Fruit fly (Drosophila melanogaster): ENCODE results near the gene Pus1.
A peak's percentile ranks its signal among the peaks of the same experiment; 100 is the strongest.

Pus1 gene

DNA sequence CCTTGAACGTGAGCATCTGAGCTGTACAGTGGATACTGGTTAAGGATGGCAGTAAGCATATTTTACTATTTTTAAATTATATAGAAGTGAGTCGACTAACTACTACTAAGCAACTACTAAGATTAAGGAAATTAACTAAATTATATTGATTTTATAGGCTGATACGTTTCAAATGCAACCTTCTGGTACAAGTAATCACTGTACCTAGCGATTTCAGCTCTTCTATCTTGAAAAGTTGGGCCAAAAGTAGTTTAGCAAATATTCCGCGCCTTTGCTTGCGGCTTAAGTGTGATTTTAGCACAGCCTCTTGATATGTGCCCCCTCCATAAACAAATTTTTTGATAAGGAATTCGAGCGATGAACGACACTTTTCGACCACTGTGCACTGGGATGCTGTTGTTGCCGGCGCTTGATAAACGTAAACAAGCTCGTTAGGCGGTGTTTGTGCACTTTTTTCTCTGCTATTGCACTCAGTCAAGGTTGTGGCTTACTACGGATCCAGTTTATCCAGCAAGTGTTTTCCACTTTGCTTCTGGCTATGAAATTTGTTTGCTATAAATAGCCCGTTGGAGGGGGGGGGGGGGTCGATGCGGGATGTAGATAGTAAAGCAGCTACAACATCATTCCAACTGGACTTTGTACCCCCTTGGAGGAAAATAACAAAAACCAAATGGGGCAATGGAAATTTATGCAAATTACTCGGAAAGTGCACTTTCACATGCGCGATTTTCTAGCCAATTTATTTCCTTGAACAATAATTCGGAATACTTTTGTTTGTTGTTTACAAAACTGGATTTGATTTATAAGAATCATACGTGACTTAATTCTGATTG is 36.0 kb downstream of the Pus1 start (continued):
- peak; percentile 60 for TF ChIP-seq phol (tag; optimal IDR thresholded peaks at IDR 0.05)
- TF ChIP-seq pita (GFP tag; optimal IDR thresholded peaks at IDR 0.05), result no peak
- peak; percentile 51 to 73 for TF ChIP-seq dpn (GFP tag; optimal IDR thresholded peaks at IDR 0.05)
- TF ChIP-seq CG18476 (GFP tag; optimal IDR thresholded peaks at IDR 0.05), result peak; percentile 71
- TF ChIP-seq bowl (GFP tag; IDR thresholded peaks at IDR 0.05), result peak; percentile 43; the same call in 1 of the 2 replicates
- TF ChIP-seq C15 (GFP tag; IDR thresholded peaks at IDR 0.05), result 0 out of 3 replicates have a peak, but pooled peaks have one; percentile 54
- no peak for TF ChIP-seq CG3065 (GFP tag; optimal IDR thresholded peaks at IDR 0.05)
- TF ChIP-seq psq (GFP tag; optimal IDR thresholded peaks at IDR 0.05), result no peak
- TF ChIP-seq crc (GFP tag; optimal IDR thresholded peaks at IDR 0.05), result peak; percentile 41
- TF ChIP-seq Hmr (GFP tag; optimal IDR thresholded peaks at IDR 0.05), result peak; percentile 59
- peak; percentile 81 for TF ChIP-seq CG9215 (GFP tag; IDR thresholded peaks at IDR 0.05)
- no peak for TF ChIP-seq CG17912 (GFP tag; optimal IDR thresholded peaks at IDR 0.05)
- peak; percentile 85 for TF ChIP-seq Ada2b (GFP tag; IDR thresholded peaks at IDR 0.05)
- peak; percentile 53 for TF ChIP-seq bab2 (GFP tag; optimal IDR thresholded peaks at IDR 0.05)
- TF ChIP-seq h (optimal IDR thresholded peaks at IDR 0.05), result no peak
- peak; percentile 62; the same call in 1 of the 3 replicates for TF ChIP-seq CG6175 (GFP tag; IDR thresholded peaks at IDR 0.05)
- peak; percentile 4 for TF ChIP-seq jing (GFP tag; optimal IDR thresholded peaks at IDR 0.05)
- TF ChIP-seq CG4424 (GFP tag; optimal IDR thresholded peaks at IDR 0.05), result peak; percentile 49
- peak; percentile 79 for TF ChIP-seq Taf1 (GFP tag; IDR thresholded peaks at IDR 0.05)
- TF ChIP-seq NfI (GFP tag; optimal IDR thresholded peaks at IDR 0.05), result peak; percentile 21
- TF ChIP-seq caup (GFP tag; optimal IDR thresholded peaks at IDR 0.05; ENCODE audit: severe bottlenecking), result no peak
- TF ChIP-seq H2.0 (GFP tag; IDR thresholded peaks at IDR 0.05), result peak; percentile 64
- no peak for TF ChIP-seq chn (GFP tag; optimal IDR thresholded peaks at IDR 0.05)
- no peak for TF ChIP-seq CG10543 (GFP tag; optimal IDR thresholded peaks at IDR 0.05)
- peak; percentile 78 for TF ChIP-seq Ravus (GFP tag; IDR thresholded peaks at IDR 0.05)
- TF ChIP-seq Chrac-16 (GFP tag; optimal IDR thresholded peaks at IDR 0.05), result peak; percentile 55
- TF ChIP-seq yki (optimal IDR thresholded peaks at IDR 0.05), result no peak
- no peak for TF ChIP-seq Sry-δ (GFP tag; optimal IDR thresholded peaks at IDR 0.05)
- TF ChIP-seq lola (GFP tag; optimal IDR thresholded peaks at IDR 0.05), result no peak
- TF ChIP-seq Dll (GFP tag; IDR thresholded peaks at IDR 0.05; ENCODE audit: partially characterized antibody), result no peak
- TF ChIP-seq D19B (GFP tag; optimal IDR thresholded peaks at IDR 0.05), result peak; percentile 52
- TF ChIP-seq sna (GFP tag; IDR thresholded peaks at IDR 0.05; ENCODE audit: partially characterized antibody), result no peak
- TF ChIP-seq CG12071 (GFP tag; optimal IDR thresholded peaks at IDR 0.05), result no peak
- TF ChIP-seq twi (tag; optimal IDR thresholded peaks at IDR 0.05), result no peak
- TF ChIP-seq CG10462 (GFP tag; optimal IDR thresholded peaks at IDR 0.05), result peak; percentile 21
- TF ChIP-seq sisA (GFP tag; IDR thresholded peaks at IDR 0.05), result peak; percentile 74
- peak; percentile 93 for TF ChIP-seq Rfx (GFP tag; IDR thresholded peaks at IDR 0.05)
- 0 out of 2 replicates have a peak, but pooled peaks have one; percentile 24 for TF ChIP-seq peb (GFP tag; IDR thresholded peaks at IDR 0.05)
- TF ChIP-seq ab (GFP tag; optimal IDR thresholded peaks at IDR 0.05), result peak; percentile 35
- TF ChIP-seq stc (GFP tag; IDR thresholded peaks at IDR 0.05), result peak; percentile 74
- no peak for TF ChIP-seq CG4328 (GFP tag; optimal IDR thresholded peaks at IDR 0.05)
- peak; percentile 68 for TF ChIP-seq dmrt99B (tag; optimal IDR thresholded peaks at IDR 0.05)
- peak; percentile 56; the same call in 1 of the 2 replicates for TF ChIP-seq CG32767 (GFP tag; IDR thresholded peaks at IDR 0.05)
- peak; percentile 65 for TF ChIP-seq CoRest (tag; optimal IDR thresholded peaks at IDR 0.05)
- peak; percentile 39; the same call in 1 of the 2 replicates for TF ChIP-seq ro (GFP tag; IDR thresholded peaks at IDR 0.05)
- TF ChIP-seq Neu2 (GFP tag; optimal IDR thresholded peaks at IDR 0.05; ENCODE audit: borderline replicate concordance), result no peak
- TF ChIP-seq nau (GFP tag; optimal IDR thresholded peaks at IDR 0.05), result no peak
- TF ChIP-seq CG6791 (GFP tag; IDR thresholded peaks at IDR 0.05; ENCODE audit: partially characterized antibody), result no peak
- no peak for TF ChIP-seq ems (GFP tag; optimal IDR thresholded peaks at IDR 0.05)

Measured in whole organism, embryonic.